Worm (Caenorhabditis elegans) whole organism, L4 larva: ENCODE data around the gene K11H3.2.

Experiments
- F10B5.3 ChIP-seq: sonication (generic microtip); optimal IDR thresholded peaks from 2 replicates; lab custom pipeline; 2016; ENCODE audit warnings: mild to moderate bottlenecking, missing genetic modification characterization, missing compliant biosample characterization
- F26F4.8 ChIP-seq: fragments of 200-800 bp; sonication (Bioruptor generic); conservative IDR thresholded peaks from 2 replicates; pipeline ENCODE4 v1.3.6; 2022; ENCODE audit warnings: missing genetic modification characterization, missing compliant biosample characterization
- F37D6.2 ChIP-seq: sonication (generic microtip); optimal IDR thresholded peaks from 2 replicates; lab custom pipeline; 2016; ENCODE audit warnings: mild to moderate bottlenecking, missing genetic modification characterization, missing compliant biosample characterization
- F49E8.2 ChIP-seq: sonication (generic microtip); optimal IDR thresholded peaks from 2 replicates; lab custom pipeline; 2016; ENCODE audit warnings: missing compliant biosample characterization, mild to moderate bottlenecking, missing genetic modification characterization, borderline replicate concordance
- T26A8.4 ChIP-seq: fragments of 200-800 bp; sonication (Bioruptor generic); IDR thresholded peaks from 2 replicates; pipeline ENCODE4 v1.3.6; 2022; ENCODE audit warnings: missing genetic modification characterization, missing compliant biosample characterization
- Y48G9A.11 ChIP-seq: fragments of 200-800 bp; sonication (Bioruptor generic); IDR thresholded peaks from 2 replicates; pipeline ENCODE4 v1.3.6; 2022; ENCODE audit warnings: missing genetic modification reagents, missing genetic modification characterization, missing compliant biosample characterization
- Y75B8A.6 ChIP-seq: fragments of 200-800 bp; sonication (Bioruptor generic); IDR thresholded peaks from 2 replicates; pipeline ENCODE4 v1.3.6; 2022; ENCODE audit warnings: missing genetic modification reagents, missing genetic modification characterization, missing compliant biosample characterization
- ZK546.5 ChIP-seq, 2 experiments: sonication (generic microtip); optimal IDR thresholded peaks; 2 replicates each; lab custom pipeline; 2017; ENCODE audit warnings: missing biosample characterization in 2 of 2, missing genetic modification characterization in 2 of 2
- aha-1 ChIP-seq: fragments of 150-350 bp; peaks from one replicate; lab custom pipeline; 2014; ENCODE audit warnings: missing biosample characterization, missing genetic modification characterization
- arid-1 ChIP-seq: fragments of 200-800 bp; sonication (Bioruptor generic); conservative IDR thresholded peaks from 2 replicates; pipeline ENCODE4 v1.3.6; 2022; ENCODE audit warnings: missing genetic modification reagents, missing genetic modification characterization, missing compliant biosample characterization
- attf-4 ChIP-seq: sonication (generic microtip); optimal IDR thresholded peaks from 3 replicates; lab custom pipeline; 2017; ENCODE audit warnings: missing biosample characterization, missing genetic modification characterization
- ceh-32 ChIP-seq: sonication (generic microtip); optimal IDR thresholded peaks from 2 replicates; lab custom pipeline; 2016; ENCODE audit warnings: mild to moderate bottlenecking, missing genetic modification characterization, missing compliant biosample characterization; ENCODE audit not compliant: poor library complexity
- ceh-44 ChIP-seq: fragments of 200-800 bp; sonication (Bioruptor generic); IDR thresholded peaks from 2 replicates; pipeline ENCODE4 v1.3.6; 2022; ENCODE audit warnings: missing genetic modification reagents, missing genetic modification characterization, missing compliant biosample characterization
- ces-1 ChIP-seq: fragments of 150-350 bp; sonication (generic microtip); optimal IDR thresholded peaks from 4 replicates; lab custom pipeline; 2014; ENCODE audit warnings: missing biosample characterization, missing genetic modification reagents, missing genetic modification characterization
- cey-2 ChIP-seq: sonication (generic microtip); optimal IDR thresholded peaks from 3 replicates; lab custom pipeline; 2017; ENCODE audit warnings: missing genetic modification characterization, mild to moderate bottlenecking, missing compliant biosample characterization, antibody characterized with exemption, borderline replicate concordance; ENCODE audit not compliant: insufficient read depth
- daf-19 ChIP-seq: fragments of 200-800 bp; sonication (Bioruptor generic); conservative IDR thresholded peaks from 2 replicates; pipeline ENCODE4 v1.3.6; 2022; ENCODE audit warnings: missing genetic modification characterization, missing compliant biosample characterization
- daf-8 ChIP-seq: fragments of 200-800 bp; sonication (Bioruptor generic); IDR thresholded peaks from 2 replicates; pipeline ENCODE4 v1.3.6; 2022; ENCODE audit warnings: missing genetic modification characterization, missing compliant biosample characterization
- dmd-8 ChIP-seq: fragments of 200-800 bp; sonication (Bioruptor generic); IDR thresholded peaks from 2 replicates; pipeline ENCODE4 v1.3.6; 2022; ENCODE audit warnings: missing genetic modification characterization, missing compliant biosample characterization
- dmd-9 ChIP-seq: fragments of 200-800 bp; sonication (Bioruptor generic); IDR thresholded peaks from 2 replicates; pipeline ENCODE4 v1.3.6; 2022; ENCODE audit warnings: missing genetic modification reagents, missing genetic modification characterization, missing compliant biosample characterization
- dpl-1 ChIP-seq: fragments of 150-350 bp; optimal IDR thresholded peaks from 2 replicates; lab custom pipeline; 2014; ENCODE audit warnings: missing biosample characterization, missing genetic modification reagents, missing genetic modification characterization
- duxl-1 ChIP-seq: sonication (generic microtip); optimal IDR thresholded peaks from 2 replicates; lab custom pipeline; 2016; ENCODE audit warnings: mild to moderate bottlenecking, missing genetic modification characterization, moderate library complexity, missing compliant biosample characterization; ENCODE audit not compliant: poor library complexity
- egl-43 ChIP-seq: fragments of 200-800 bp; sonication (Bioruptor generic); IDR thresholded peaks from 2 replicates; pipeline ENCODE4 v1.3.6; 2022; ENCODE audit warnings: missing genetic modification reagents, missing genetic modification characterization, missing compliant biosample characterization
- hlh-11 ChIP-seq: fragments of 200-800 bp; sonication (Bioruptor generic); optimal IDR thresholded peaks from 2 replicates; lab custom pipeline; 2018; ENCODE audit warnings: mild to moderate bottlenecking, missing genetic modification characterization, missing compliant biosample characterization
- lim-7 ChIP-seq: fragments of 200-800 bp; sonication (Bioruptor generic); IDR thresholded peaks from 2 replicates; pipeline ENCODE4 v1.3.6; 2022; ENCODE audit warnings: missing genetic modification characterization, missing compliant biosample characterization
- lir-3 ChIP-seq: sonication (generic microtip); optimal IDR thresholded peaks from 2 replicates; lab custom pipeline; 2016; ENCODE audit warnings: mild to moderate bottlenecking, missing genetic modification characterization, missing compliant biosample characterization
- mdt-29 ChIP-seq: fragments of 200-800 bp; sonication (Bioruptor generic); IDR thresholded peaks from 2 replicates; pipeline ENCODE4 v1.3.6; 2022; ENCODE audit warnings: missing genetic modification reagents, missing genetic modification characterization, missing compliant biosample characterization
- nhr-102 ChIP-seq: sonication (generic microtip); optimal IDR thresholded peaks from 2 replicates; lab custom pipeline; 2016; ENCODE audit warnings: mild to moderate bottlenecking, missing genetic modification characterization, moderate library complexity, missing compliant biosample characterization
- nhr-11 ChIP-seq: fragments of 150-350 bp; optimal IDR thresholded peaks from 2 replicates; lab custom pipeline; 2014; ENCODE audit warnings: missing biosample characterization, missing genetic modification characterization
- nhr-25 ChIP-seq: sonication (generic microtip); optimal IDR thresholded peaks from 2 replicates; lab custom pipeline; 2017; ENCODE audit warnings: missing genetic modification characterization, mild to moderate bottlenecking, missing compliant biosample characterization, antibody characterized with exemption, moderate library complexity, borderline replicate concordance; ENCODE audit not compliant: insufficient read depth
- nhr-28 ChIP-seq: fragments of 150-350 bp; optimal IDR thresholded peaks from 2 replicates; lab custom pipeline; 2014; ENCODE audit warnings: missing biosample characterization, missing genetic modification characterization
- nhr-76 ChIP-seq: fragments of 150-350 bp; optimal IDR thresholded peaks from 2 replicates; lab custom pipeline; 2014; ENCODE audit warnings: missing biosample characterization, missing genetic modification characterization
- pha-4 ChIP-seq, 2 experiments: fragments of 150-350 bp in 1 of 2; fragments of 200-800 bp in 1 of 2; sonication (Bioruptor generic) in 1 of 2; IDR thresholded peaks in 1 of 2; optimal IDR thresholded peaks in 1 of 2; 2 replicates each; pipeline versions ENCODE4 v1.3.6 to Lab custom; 2014 to 2022; ENCODE audit warnings: missing genetic modification characterization in 2 of 2, missing genetic modification reagents in 2 of 2, missing biosample characterization in 1 of 2, missing compliant biosample characterization in 1 of 2
- php-3 ChIP-seq: fragments of 200-800 bp; sonication (Bioruptor generic); IDR thresholded peaks from 2 replicates; pipeline ENCODE4 v1.3.6; 2022; ENCODE audit warnings: missing genetic modification reagents, missing genetic modification characterization, missing compliant biosample characterization
- rbr-2 ChIP-seq: sonication (generic microtip); optimal IDR thresholded peaks from 2 replicates; lab custom pipeline; 2016; ENCODE audit warnings: missing genotype, missing genetic modification characterization, missing compliant biosample characterization
- sdz-12 ChIP-seq: fragments of 200-800 bp; sonication (Bioruptor generic); optimal IDR thresholded peaks from 2 replicates; lab custom pipeline; 2018; ENCODE audit warnings: mild to moderate bottlenecking, missing genetic modification characterization, missing compliant biosample characterization
- set-16 ChIP-seq: fragments of 200-800 bp; sonication (Bioruptor generic); IDR thresholded peaks from 2 replicates; pipeline ENCODE4 v1.3.6; 2022; ENCODE audit warnings: missing genetic modification reagents, missing genetic modification characterization, missing compliant biosample characterization
- tag-97 ChIP-seq: fragments of 200-800 bp; sonication (Bioruptor generic); IDR thresholded peaks from 2 replicates; pipeline ENCODE4 v1.3.6; 2022; ENCODE audit warnings: missing genetic modification characterization, missing compliant biosample characterization
- tra-1 ChIP-seq: fragments of 200-800 bp; sonication (Bioruptor generic); IDR thresholded peaks from 2 replicates; pipeline ENCODE4 v1.3.6; 2022; ENCODE audit warnings: missing genetic modification reagents, missing genetic modification characterization, missing compliant biosample characterization
- unc-130 ChIP-seq: sonication (generic microtip); optimal IDR thresholded peaks from 2 replicates; lab custom pipeline; 2016; ENCODE audit warnings: missing genetic modification reagents, missing genetic modification characterization, missing compliant biosample characterization
- unc-62 ChIP-seq, 3 experiments: fragments of 150-350 bp in 1 of 3; sonication (generic microtip); optimal IDR thresholded peaks in 2 of 3; peaks in 1 of 3; 1 replicate in 1 of 3; 2 replicates in 2 of 3; lab custom pipeline; 2014 to 2017; ENCODE audit warnings: missing biosample characterization in 3 of 3, missing genetic modification characterization in 3 of 3, missing genetic modification reagents in 3 of 3, missing genotype in 1 of 3
- zfp-2 ChIP-seq: sonication (generic microtip); optimal IDR thresholded peaks from 2 replicates; lab custom pipeline; 2016; ENCODE audit warnings: mild to moderate bottlenecking, missing genetic modification characterization, missing compliant biosample characterization
- zip-11 ChIP-seq: fragments of 200-800 bp; sonication (Bioruptor generic); IDR thresholded peaks from 2 replicates; pipeline ENCODE4 v1.3.6; 2022; ENCODE audit warnings: missing genetic modification characterization, missing compliant biosample characterization
- zip-2 ChIP-seq: fragments of 150-350 bp; optimal IDR thresholded peaks from 2 replicates; lab custom pipeline; 2014; ENCODE audit warnings: missing biosample characterization, missing genetic modification characterization

K11H3.2 gene

DNA sequence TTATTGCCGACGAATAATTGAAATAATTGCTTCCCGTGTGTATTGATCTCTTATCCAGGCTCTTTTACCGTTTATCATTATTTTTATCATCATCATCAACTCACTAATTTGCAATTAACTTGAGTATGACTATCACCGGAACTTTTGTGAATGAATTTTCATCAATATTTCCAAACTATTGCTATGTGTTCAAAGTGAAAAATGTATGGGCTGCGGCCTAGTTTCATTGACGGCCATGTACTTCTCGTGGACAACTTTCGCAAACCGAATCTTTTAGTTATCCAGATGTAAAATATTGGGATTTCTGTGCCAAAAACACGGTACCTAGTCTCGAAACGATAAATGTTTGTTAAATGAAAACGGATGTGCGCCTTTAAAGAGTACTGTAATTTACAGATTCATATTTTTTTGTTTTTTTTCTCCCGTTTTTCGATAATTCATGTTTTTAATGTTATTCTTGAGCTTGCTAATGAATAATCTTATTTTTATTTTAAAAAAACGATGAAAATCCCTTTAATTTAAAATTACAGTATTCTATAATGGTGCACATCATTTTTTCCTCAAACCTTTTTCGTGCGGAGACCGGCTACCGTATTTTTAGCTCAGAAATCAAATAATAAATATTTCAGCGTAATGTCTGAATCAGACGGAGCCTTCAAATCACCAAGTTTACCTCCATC, 47.6 kb upstream of the K11H3.2 start, which contains the start of gene ZK632.2 (continued):
- TF ChIP-seq F49E8.2 (tag; lab: Kevin White, UChicago) (no peak), lir-3 (tag; lab: Kevin White, UChicago) (no peak), F10B5.3 (tag; lab: Kevin White, UChicago) (no peak), dmd-9 (no peak), tra-1 (GFP tag; lab: Robert Waterston, UW) (no peak)

DNA sequence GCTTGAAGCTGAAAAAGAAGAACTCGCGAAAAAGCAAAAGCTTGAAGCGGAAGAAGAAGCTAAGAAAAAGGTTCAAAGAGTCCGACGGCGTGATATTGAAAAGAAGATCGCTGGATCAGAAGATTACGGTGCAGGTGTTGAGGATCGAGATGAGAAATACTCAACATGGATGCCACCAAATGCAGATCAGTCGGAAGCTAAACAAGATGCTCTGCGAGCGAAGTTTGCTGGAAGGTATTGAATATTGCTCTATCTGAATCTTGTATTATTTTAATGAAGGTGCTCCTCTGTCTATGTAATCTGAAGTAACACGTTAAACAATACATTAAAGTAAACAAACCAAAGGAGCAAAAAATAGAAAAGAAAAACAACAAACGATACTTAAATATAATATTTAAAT, 44.1 kb upstream of the K11H3.2 start:
- no peak for TF ChIP-seq sdz-12 (GFP tag; lab: Kevin White, UChicago)
- TF ChIP-seq ZK546.5 (tag; optimal IDR thresholded peaks at IDR 0.05; lab: Kevin White, UChicago): no peak
- no peak for TF ChIP-seq dpl-1
- no peak for TF ChIP-seq dmd-8
- TF ChIP-seq set-16 (GFP tag; lab: Robert Waterston, UW): no peak
- no peak for TF ChIP-seq zfp-2
- no peak for TF ChIP-seq arid-1
- no peak for TF ChIP-seq Y48G9A.11 (GFP tag; lab: Robert Waterston, UW)
- no peak; the same call in 1 of the 2 replicates for TF ChIP-seq pha-4 (GFP tag; IDR thresholded peaks at IDR 0.05; lab: Robert Waterston, UW)
- no peak for TF ChIP-seq pha-4 (tag; optimal IDR thresholded peaks at IDR 0.05; lab: Kevin White, UChicago)
- TF ChIP-seq zip-11 (GFP tag; lab: Robert Waterston, UW): no peak
- no peak for TF ChIP-seq ceh-32 (tag; lab: Kevin White, UChicago)
- no peak for TF ChIP-seq nhr-25 (tag; lab: Kevin White, UChicago)
- TF ChIP-seq tag-97 (GFP tag; lab: Robert Waterston, UW): no peak

DNA sequence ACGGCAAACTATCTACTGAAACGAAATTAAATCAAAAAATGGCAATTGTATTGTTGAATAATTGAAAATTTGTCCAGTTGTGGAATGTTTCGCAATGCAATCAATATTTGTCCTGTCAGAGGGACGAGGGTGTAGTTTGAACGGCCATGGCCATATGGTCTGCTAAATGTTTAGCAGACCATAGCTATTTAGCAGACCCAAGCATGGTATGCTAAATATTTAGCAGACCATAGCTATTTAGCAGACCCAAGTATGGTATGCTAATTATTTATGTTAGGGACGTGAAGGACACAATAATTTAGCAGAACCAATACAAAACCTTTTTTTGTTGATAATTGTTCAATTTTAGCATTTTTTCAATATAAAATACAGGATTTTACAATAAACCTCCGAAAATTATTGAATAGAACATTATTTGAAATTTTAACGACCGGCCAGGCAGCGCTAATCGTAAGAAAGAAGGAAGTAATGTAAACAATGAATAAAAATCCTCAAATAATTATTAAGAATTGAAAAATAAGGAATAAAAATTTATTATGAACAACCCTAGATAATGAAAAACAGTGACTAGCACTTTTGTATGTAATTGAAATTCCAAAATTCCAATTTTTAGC, 41.1 kb upstream of the K11H3.2 start, which contains the start of gene riok-3:
Gene riok-3 (minus strand): TSS at position 15 of the 614 bp plus-strand sequence.
- TF ChIP-seq zfp-2 (no peak), daf-19 (no peak), dmd-9 (no peak), Y75B8A.6 (GFP tag; lab: Robert Waterston, UW) (no peak), cey-2 (tag; lab: Kevin White, UChicago) (no peak), attf-4 (no peak), tag-97 (GFP tag; lab: Robert Waterston, UW) (no peak), arid-1 (no peak), mdt-29 (GFP tag; lab: Robert Waterston, UW) (0 out of 2 replicates have a peak, but pooled peaks have one; percentile 8), F37D6.2 (tag; lab: Kevin White, UChicago) (no peak), lim-7 (no peak), daf-8 (GFP tag; lab: Robert Waterston, UW) (no peak), rbr-2 (no peak), F26F4.8 (GFP tag; lab: Robert Waterston, UW) (no peak), unc-130 (GFP tag; lab: Kevin White, UChicago) (no peak), duxl-1 (no peak), set-16 (GFP tag; lab: Robert Waterston, UW) (no peak), ceh-32 (tag; lab: Kevin White, UChicago) (no peak), dmd-8 (no peak), Y48G9A.11 (GFP tag; lab: Robert Waterston, UW) (no peak), aha-1 (tag; lab: Kevin White, UChicago) (no peak), F10B5.3 (tag; lab: Kevin White, UChicago) (no peak), nhr-28 (tag; lab: Kevin White, UChicago) (peak; percentile 12), ceh-44 (GFP tag; lab: Robert Waterston, UW) (no peak), nhr-76 (tag; lab: Kevin White, UChicago) (no peak), nhr-11 (tag; lab: Kevin White, UChicago) (no peak), hlh-11 (peak; percentile 1), ces-1 (GFP tag; lab: Kevin White, UChicago) (no peak), egl-43 (GFP tag; lab: Robert Waterston, UW) (no peak), T26A8.4 (peak; percentile 78), php-3 (peak; percentile 55; the same call in 1 of the 2 replicates), unc-62 (GFP tag; optimal IDR thresholded peaks at IDR 0.05 in 1 of 2; lab: Kevin White, UChicago) (peak in 1 of 2 experiments; percentile 25), unc-62 (tag; optimal IDR thresholded peaks at IDR 0.05; lab: Kevin White, UChicago) (no peak), nhr-102 (peak; percentile 35), zip-2 (peak; percentile 87), dpl-1 (no peak)
